Fruit fly (Drosophila melanogaster) whole organism, embryonic: ENCODE measurements around the gene Spase25.

Experiments used
- Blimp-1 ChIP-seq: fragments of 200-800 bp; sonication (Bioruptor generic); optimal IDR thresholded peaks from 3 replicates; lab custom pipeline; 2018; ENCODE audit warnings: missing biosample characterization, missing genetic modification characterization, mild to moderate bottlenecking, moderate library complexity, missing genetic modification reagents
- CG10431 ChIP-seq: fragments of 200-800 bp; sonication (Bioruptor generic); optimal IDR thresholded peaks from 3 replicates; lab custom pipeline; 2018; ENCODE audit warnings: missing biosample characterization, mild to moderate bottlenecking, missing genetic modification characterization
- CG10543 ChIP-seq: fragments of 200-800 bp; sonication (Bioruptor generic); optimal IDR thresholded peaks from 3 replicates; lab custom pipeline; 2017; ENCODE audit warnings: missing biosample characterization, mild to moderate bottlenecking, missing genetic modification characterization, moderate library complexity
- CG11085 ChIP-seq: fragments of 200-800 bp; sonication (Bioruptor generic); IDR thresholded peaks from 2 replicates; pipeline ENCODE4 v1.3.6; 2022; ENCODE audit warnings: missing biosample characterization, missing genetic modification characterization
- CG12236 ChIP-seq: fragments of 200-800 bp; sonication (Bioruptor generic); optimal IDR thresholded peaks from 2 replicates; lab custom pipeline; 2016; ENCODE audit warnings: missing biosample characterization, missing genetic modification characterization
- CG12299 ChIP-seq: fragments of 200-800 bp; sonication (Bioruptor generic); optimal IDR thresholded peaks from 2 replicates; lab custom pipeline; 2018; ENCODE audit warnings: missing biosample characterization, mild to moderate bottlenecking, missing genetic modification characterization
- CG1602 ChIP-seq: fragments of 200-800 bp; sonication (Bioruptor generic); optimal IDR thresholded peaks from 3 replicates; lab custom pipeline; 2016; ENCODE audit warnings: missing biosample characterization, missing genetic modification characterization
- CG2875 ChIP-seq: fragments of 200-800 bp; sonication (Bioruptor generic); optimal IDR thresholded peaks from 2 replicates; lab custom pipeline; 2017; ENCODE audit warnings: missing biosample characterization, mild to moderate bottlenecking, missing genetic modification characterization, missing genetic modification reagents
- CG3407 ChIP-seq: fragments of 200-800 bp; sonication (Bioruptor generic); optimal IDR thresholded peaks from 2 replicates; lab custom pipeline; 2018; ENCODE audit warnings: missing biosample characterization, mild to moderate bottlenecking, missing genetic modification characterization
- CG34376 ChIP-seq: fragments of 200-800 bp; sonication (Bioruptor generic); optimal IDR thresholded peaks from 2 replicates; lab custom pipeline; 2018; ENCODE audit warnings: missing biosample characterization, mild to moderate bottlenecking, missing genetic modification characterization
- CG3847 ChIP-seq: fragments of 200-800 bp; sonication (Bioruptor generic); IDR thresholded peaks from 2 replicates; pipeline ENCODE4 v1.3.6; 2022; ENCODE audit warnings: missing biosample characterization, missing genetic modification characterization
- CG4328 ChIP-seq: fragments of 200-800 bp; sonication (Bioruptor generic); optimal IDR thresholded peaks from 3 replicates; lab custom pipeline; 2017; ENCODE audit warnings: missing biosample characterization, missing genetic modification reagents, missing genetic modification characterization
- CG4730 ChIP-seq: fragments of 200-800 bp; sonication (Bioruptor generic); IDR thresholded peaks from 2 replicates; pipeline ENCODE4 v1.3.6; 2022; ENCODE audit warnings: missing biosample characterization, missing genetic modification characterization
- CG4854 ChIP-seq: fragments of 200-800 bp; sonication (Bioruptor generic); optimal IDR thresholded peaks from 2 replicates; lab custom pipeline; 2016; ENCODE audit warnings: missing biosample characterization, missing genetic modification characterization, inconsistent platforms
- CG6175 ChIP-seq: fragments of 200-800 bp; sonication (Bioruptor generic); IDR thresholded peaks from 3 replicates; pipeline ENCODE4 v1.3.6; 2022; ENCODE audit warnings: missing biosample characterization, missing genetic modification characterization
- CG6813 ChIP-seq: fragments of 200-800 bp; sonication (Bioruptor generic); optimal IDR thresholded peaks from 2 replicates; lab custom pipeline; 2017; ENCODE audit warnings: missing biosample characterization, missing genetic modification characterization, mild to moderate bottlenecking, moderate library complexity, missing genetic modification reagents
- CG9215 ChIP-seq: fragments of 200-800 bp; sonication (Bioruptor generic); IDR thresholded peaks from 2 replicates; pipeline ENCODE4 v1.3.6; 2022; ENCODE audit warnings: missing biosample characterization, missing genetic modification characterization
- Chrac-16 ChIP-seq: fragments of 200-800 bp; sonication (Bioruptor generic); optimal IDR thresholded peaks from 3 replicates; lab custom pipeline; 2016; ENCODE audit warnings: missing biosample characterization, missing genetic modification characterization
- Dfd ChIP-seq, 2 experiments: fragments of >200 bp; optimal IDR thresholded peaks; 2 replicates each; lab custom pipeline; 2017; ENCODE audit warnings: missing biosample characterization in 2 of 2, missing genetic modification characterization in 2 of 2
- E2f2 ChIP-seq: fragments of 200-800 bp; sonication (Bioruptor generic); IDR thresholded peaks from 2 replicates; pipeline ENCODE4 v1.3.6; 2022; ENCODE audit warnings: missing biosample characterization, missing genetic modification characterization
- Eip74EF ChIP-seq, 2 experiments: fragments of 200-800 bp in 1 of 2; fragments of >200 bp in 1 of 2; sonication (Bioruptor generic) in 1 of 2; optimal IDR thresholded peaks; 2 replicates each; lab custom pipeline; 2017 to 2019; ENCODE audit warnings: missing biosample characterization in 2 of 2, missing genetic modification characterization in 2 of 2, mild to moderate bottlenecking in 1 of 2, moderate library complexity in 1 of 2
- HLH3B ChIP-seq: fragments of 200-800 bp; sonication (Bioruptor generic); IDR thresholded peaks from 2 replicates; pipeline ENCODE4 v1.3.6; 2022; ENCODE audit warnings: missing biosample characterization, missing genetic modification characterization
- HLH54F ChIP-seq: fragments of 200-800 bp; sonication (Bioruptor generic); optimal IDR thresholded peaks from 3 replicates; lab custom pipeline; 2016; ENCODE audit warnings: missing biosample characterization, missing genetic modification characterization
- HmgZ ChIP-seq: fragments of 200-800 bp; sonication (Bioruptor generic); optimal IDR thresholded peaks from 2 replicates; lab custom pipeline; 2018; ENCODE audit warnings: missing biosample characterization, mild to moderate bottlenecking, missing genetic modification characterization
- Kr ChIP-seq: fragments of 200-800 bp; sonication (Bioruptor generic); optimal IDR thresholded peaks from 2 replicates; lab custom pipeline; 2017; ENCODE audit warnings: missing biosample characterization, mild to moderate bottlenecking, missing genetic modification characterization
- Myb ChIP-seq: fragments of 200-800 bp; sonication (Bioruptor generic); optimal IDR thresholded peaks from 2 replicates; lab custom pipeline; 2016; ENCODE audit warnings: missing biosample characterization, missing genetic modification characterization
- Nf-YB ChIP-seq: fragments of 200-800 bp; sonication (Bioruptor generic); optimal IDR thresholded peaks from 3 replicates; lab custom pipeline; 2019; ENCODE audit warnings: missing biosample characterization, mild to moderate bottlenecking, missing genetic modification characterization, moderate library complexity
- Oaz ChIP-seq: fragments of 200-800 bp; sonication (Bioruptor generic); IDR thresholded peaks from 2 replicates; pipeline ENCODE4 v1.3.6; 2022; ENCODE audit warnings: missing biosample characterization, missing genetic modification characterization
- Rfx ChIP-seq: fragments of 200-800 bp; sonication (Bioruptor generic); IDR thresholded peaks from 2 replicates; pipeline ENCODE4 v1.3.6; 2022; ENCODE audit warnings: missing biosample characterization, missing genetic modification characterization
- Stat92E ChIP-seq, 3 experiments: fragments of >200 bp in 2 of 3; fragments of 200-800 bp in 1 of 3; sonication (Bioruptor generic) in 1 of 3; optimal IDR thresholded peaks; 2 replicates each; lab custom pipeline; 2017 to 2019; ENCODE audit warnings: missing biosample characterization in 3 of 3, missing genetic modification characterization in 3 of 3, mild to moderate bottlenecking in 1 of 3, moderate library complexity in 1 of 3
- ac ChIP-seq: fragments of 200-800 bp; sonication (Bioruptor generic); optimal IDR thresholded peaks from 3 replicates; lab custom pipeline; 2017; ENCODE audit warnings: missing biosample characterization, mild to moderate bottlenecking, missing genetic modification characterization
- ase ChIP-seq: fragments of 200-800 bp; sonication (Bioruptor generic); IDR thresholded peaks from 3 replicates; pipeline ENCODE4 v1.3.6; 2022; ENCODE audit warnings: missing biosample characterization, missing genetic modification characterization
- caup ChIP-seq: fragments of 200-800 bp; sonication (Bioruptor generic); optimal IDR thresholded peaks from 3 replicates; lab custom pipeline; 2017; ENCODE audit warnings: missing biosample characterization, mild to moderate bottlenecking, missing genetic modification characterization, moderate library complexity; ENCODE audit not compliant: severe bottlenecking
- disco-r ChIP-seq: fragments of 200-800 bp; sonication (Bioruptor generic); optimal IDR thresholded peaks from 2 replicates; lab custom pipeline; 2016; ENCODE audit warnings: missing biosample characterization, missing genetic modification characterization
- ems ChIP-seq: fragments of 200-800 bp; sonication (Bioruptor generic); optimal IDR thresholded peaks from 3 replicates; lab custom pipeline; 2016; ENCODE audit warnings: missing biosample characterization, missing genetic modification characterization
- ewg ChIP-seq: fragments of 200-800 bp; sonication (Bioruptor generic); optimal IDR thresholded peaks from 3 replicates; lab custom pipeline; 2017; ENCODE audit warnings: mild to moderate bottlenecking, missing biosample characterization, missing genetic modification reagents, missing genetic modification characterization
- eyg ChIP-seq: fragments of 200-800 bp; sonication (Bioruptor generic); optimal IDR thresholded peaks from 3 replicates; lab custom pipeline; 2016; ENCODE audit warnings: missing biosample characterization, missing genetic modification characterization
- gsb ChIP-seq: fragments of 200-800 bp; sonication (Bioruptor generic); IDR thresholded peaks from 2 replicates; pipeline ENCODE4 v1.3.6; 2022; ENCODE audit warnings: missing biosample characterization, missing genetic modification characterization
- luna ChIP-seq: fragments of 200-800 bp; sonication (Bioruptor generic); optimal IDR thresholded peaks from 2 replicates; lab custom pipeline; 2016; ENCODE audit warnings: missing biosample characterization, missing genetic modification characterization
- odd ChIP-seq: fragments of 200-800 bp; sonication (Bioruptor generic); optimal IDR thresholded peaks from 2 replicates; lab custom pipeline; 2017; ENCODE audit warnings: missing biosample characterization, mild to moderate bottlenecking, missing genetic modification characterization
- onecut ChIP-seq: fragments of 200-800 bp; sonication (Bioruptor generic); IDR thresholded peaks from 2 replicates; pipeline ENCODE4 v1.3.6; 2022; ENCODE audit warnings: missing biosample characterization, missing genetic modification characterization
- pan ChIP-seq, 4 experiments: fragments of >200 bp in 3 of 4; fragments of 200-800 bp in 1 of 4; sonication (Bioruptor generic) in 1 of 4; optimal IDR thresholded peaks in 3 of 4; IDR thresholded peaks in 1 of 4; 2 replicates each; pipeline versions ENCODE4 v1.3.6 to Lab custom; 2017 to 2022; ENCODE audit warnings: missing biosample characterization in 2 of 4, missing genetic modification characterization in 2 of 4, mixed read lengths in 1 of 4
- pho ChIP-seq: fragments of 200-800 bp; sonication (Bioruptor generic); optimal IDR thresholded peaks from 2 replicates; lab custom pipeline; 2016; ENCODE audit warnings: missing biosample characterization, missing genetic modification characterization
- psq ChIP-seq: fragments of 200-800 bp; sonication (Bioruptor generic); optimal IDR thresholded peaks from 2 replicates; lab custom pipeline; 2017; ENCODE audit warnings: missing biosample characterization, missing genetic modification characterization
- shn ChIP-seq: fragments of 200-800 bp; sonication (Bioruptor generic); optimal IDR thresholded peaks from 3 replicates; lab custom pipeline; 2016; ENCODE audit warnings: missing biosample characterization, missing genetic modification characterization
- tap ChIP-seq: fragments of 200-800 bp; optimal IDR thresholded peaks from 3 replicates; lab custom pipeline; 2019; ENCODE audit warnings: missing biosample characterization, mild to moderate bottlenecking, missing genetic modification characterization, moderate library complexity
- vvl ChIP-seq: fragments of 200-800 bp; sonication (Bioruptor generic); IDR thresholded peaks from 2 replicates; pipeline ENCODE4 v1.3.6; 2022; ENCODE audit warnings: missing biosample characterization, missing genetic modification characterization
- wdn ChIP-seq: fragments of 200-800 bp; sonication (Bioruptor generic); IDR thresholded peaks from 2 replicates; pipeline ENCODE4 v1.3.6; 2022; ENCODE audit warnings: missing biosample characterization, missing genetic modification characterization
- zfh1 ChIP-seq: fragments of 200-800 bp; sonication (Bioruptor generic); IDR thresholded peaks from 3 replicates; pipeline ENCODE4 v1.3.6; 2022; ENCODE audit warnings: missing biosample characterization, missing genetic modification characterization

Spase25 gene

DNA sequence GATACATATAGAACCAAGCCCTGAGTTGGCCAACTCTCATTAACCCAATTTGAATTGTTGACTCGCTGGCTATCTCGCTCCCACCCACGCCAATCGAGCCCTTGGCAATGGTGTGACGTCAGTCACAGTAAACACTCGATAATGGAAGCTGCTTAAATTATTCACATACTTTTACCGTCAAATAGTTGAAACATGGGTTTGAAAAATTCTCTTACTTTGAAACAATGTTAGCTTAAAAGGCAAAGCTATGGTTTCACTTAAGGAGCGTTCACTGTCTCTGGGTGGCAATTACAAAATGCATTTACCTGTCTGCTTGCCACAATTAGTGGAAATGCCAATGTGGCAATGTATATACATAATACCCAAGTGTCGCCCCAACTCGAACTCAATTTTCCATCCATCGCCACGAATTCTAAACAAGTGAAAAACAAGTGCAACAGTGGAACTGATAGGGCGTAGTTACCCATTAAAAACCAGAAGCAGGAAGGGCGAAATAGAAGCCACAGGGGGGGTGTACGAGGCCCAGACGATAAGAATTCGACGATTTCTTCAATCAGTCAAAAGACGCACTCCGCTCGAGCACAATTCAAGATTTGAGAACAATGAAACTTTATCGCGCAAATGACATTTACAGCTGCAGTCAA is 35.5 kb upstream of the Spase25 start (continued):
- TF ChIP-seq HLH3B (GFP tag; lab: Robert Waterston, UW) = peak; percentile 87
- peak; percentile 74 for TF ChIP-seq pho
- TF ChIP-seq CG9215 (GFP tag; lab: Robert Waterston, UW) = peak; percentile 82
- peak; percentile 47 for TF ChIP-seq CG12236 (GFP tag; lab: Kevin White, UChicago)
- TF ChIP-seq disco-r = peak; percentile 47
- peak; percentile 74 for TF ChIP-seq shn (GFP tag; lab: Kevin White, UChicago)
- TF ChIP-seq Oaz = peak; percentile 79
- peak; percentile 58 for TF ChIP-seq E2f2 (GFP tag; lab: Robert Waterston, UW)
- TF ChIP-seq CG4328 = peak; percentile 77
- peak; percentile 68 for TF ChIP-seq CG34376 (GFP tag; lab: Kevin White, UChicago)
- peak; percentile 93 for TF ChIP-seq vvl (GFP tag; lab: Robert Waterston, UW)
- TF ChIP-seq CG1602 = peak; percentile 75
- TF ChIP-seq psq (GFP tag; lab: Kevin White, UChicago) = no peak
- TF ChIP-seq HmgZ = peak; percentile 76
- TF ChIP-seq zfh1 = peak; percentile 86
- peak; percentile 74 for TF ChIP-seq onecut
- TF ChIP-seq Dfd (GFP tag; optimal IDR thresholded peaks at IDR 0.05; lab: Kevin White, UChicago) = no peak
- TF ChIP-seq Myb (GFP tag; lab: Kevin White, UChicago) = peak; percentile 74
- peak; percentile 84 for TF ChIP-seq odd (GFP tag; lab: Kevin White, UChicago)
- no peak for TF ChIP-seq pan (optimal IDR thresholded peaks at IDR 0.05; lab: Kevin White, UChicago)
- TF ChIP-seq pan (GFP tag; optimal IDR thresholded peaks at IDR 0.05 in 1 of 2, IDR thresholded peaks at IDR 0.05 in 1 of 2) = peak in 1 of 2 experiments; percentile 91
- TF ChIP-seq wdn = peak; percentile 68
- peak; percentile 80 for TF ChIP-seq CG4730 (GFP tag; lab: Robert Waterston, UW)
- peak; percentile 74 for TF ChIP-seq Chrac-16 (GFP tag; lab: Kevin White, UChicago)
- TF ChIP-seq caup (GFP tag; lab: Kevin White, UChicago) = peak; percentile 80
- peak; percentile 52 for TF ChIP-seq CG10431 (GFP tag; lab: Kevin White, UChicago)
- TF ChIP-seq Nf-YB (GFP tag; lab: Kevin White, UChicago) = peak; percentile 57
- TF ChIP-seq ewg (GFP tag; lab: Kevin White, UChicago) = peak; percentile 64
- TF ChIP-seq tap (tag; lab: Kevin White, UChicago) = peak; percentile 90
- peak; percentile 49 for TF ChIP-seq CG3407 (GFP tag; lab: Kevin White, UChicago)
- TF ChIP-seq CG10543 = peak; percentile 82
- peak; percentile 77 for TF ChIP-seq gsb
- TF ChIP-seq luna (GFP tag; lab: Kevin White, UChicago) = peak; percentile 69
- no peak for TF ChIP-seq Stat92E (GFP tag; optimal IDR thresholded peaks at IDR 0.05; lab: Kevin White, UChicago)
- TF ChIP-seq eyg = peak; percentile 84
- peak in 1 of 2 experiments; percentile 67 for TF ChIP-seq Eip74EF (GFP tag; optimal IDR thresholded peaks at IDR 0.05; lab: Kevin White, UChicago)
- TF ChIP-seq CG3847 (GFP tag; lab: Robert Waterston, UW) = peak; percentile 82
- TF ChIP-seq CG6175 (GFP tag; lab: Robert Waterston, UW) = 0 out of 3 replicates have a peak, but pooled peaks have one; percentile 63
- peak; percentile 73 for TF ChIP-seq CG12299 (tag; lab: Kevin White, UChicago)
- peak; percentile 76 for TF ChIP-seq Blimp-1
- peak; percentile 17 for TF ChIP-seq ac (GFP tag; lab: Kevin White, UChicago)
- peak; percentile 85 for TF ChIP-seq ems (GFP tag; lab: Kevin White, UChicago)
- peak; percentile 73 for TF ChIP-seq CG4854 (GFP tag; lab: Kevin White, UChicago)
- TF ChIP-seq Kr (GFP tag; lab: Kevin White, UChicago) = no peak
- TF ChIP-seq CG11085 = peak; percentile 81
- TF ChIP-seq Rfx (GFP tag; lab: Robert Waterston, UW) = peak; percentile 91
- TF ChIP-seq HLH54F (GFP tag; lab: Kevin White, UChicago) = peak; percentile 83
- peak; percentile 83; the same call in 2 of the 3 replicates for TF ChIP-seq ase
- TF ChIP-seq CG6813 = peak; percentile 81
- peak; percentile 53 for TF ChIP-seq CG2875 (GFP tag; lab: Kevin White, UChicago)
